Worm (Caenorhabditis elegans): ENCODE measurements around the gene nrf-6.

Gene nrf-6

DNA sequence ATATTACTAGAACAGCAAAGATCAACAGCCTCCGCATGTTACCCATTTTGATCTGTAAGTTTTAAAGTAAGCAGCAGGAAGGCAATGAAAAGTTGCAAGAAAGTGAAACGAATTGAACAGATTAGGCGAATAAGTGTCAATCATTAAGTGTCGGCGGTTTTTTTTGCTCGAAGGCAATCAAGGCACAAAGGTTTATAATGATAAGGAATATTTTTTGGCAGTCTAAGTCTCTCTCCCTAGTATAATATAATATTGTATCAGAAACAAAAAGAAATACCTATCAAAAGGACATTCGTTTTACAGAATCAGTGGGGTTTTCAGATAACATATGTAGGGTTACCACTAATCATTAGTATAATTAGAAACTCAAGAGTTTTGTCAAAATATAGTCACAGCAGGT is at the start of gene nrf-6:
nrf-6 (minus strand) TSS at position 52 of the 400 bp plus-strand sequence.
- TF ChIP-seq lsy-2 (tag; optimal IDR thresholded peaks at IDR 0.05) (no peak), mef-2 (tag; optimal IDR thresholded peaks at IDR 0.05) (no peak), elt-2 (tag; optimal IDR thresholded peaks at IDR 0.05) (peak; percentile 53)

DNA sequence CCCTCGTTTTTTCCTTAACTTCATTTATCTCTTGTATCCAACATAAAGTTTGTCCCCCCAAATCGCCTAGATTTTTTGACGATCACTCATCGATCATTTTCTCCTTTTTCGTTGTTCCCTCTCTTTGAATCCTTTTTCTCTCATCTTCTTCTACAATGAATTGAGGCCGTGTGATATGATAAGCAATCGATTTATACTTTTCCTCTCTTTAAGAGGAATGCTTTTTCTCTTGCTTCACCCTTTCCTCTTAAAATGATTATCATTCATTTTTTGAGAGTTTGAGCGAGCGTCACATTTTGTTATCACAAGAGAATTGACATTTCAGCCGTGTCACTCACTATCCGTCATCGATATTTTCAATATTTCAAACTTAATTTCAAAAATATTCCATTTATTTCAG is 45.5 kb upstream of the nrf-6 start, which contains the start of gene K02C4.5:
K02C4.5 (plus strand) TSS at position 395 of the 400 bp plus-strand sequence.
- TF ChIP-seq rnt-1 (tag; optimal IDR thresholded peaks at IDR 0.05), result no peak
- no peak for TF ChIP-seq egl-13 (tag; optimal IDR thresholded peaks at IDR 0.05)
- TF ChIP-seq mep-1 (tag; optimal IDR thresholded peaks at IDR 0.05), result peak; percentile 33
- TF ChIP-seq elt-2 (tag; optimal IDR thresholded peaks at IDR 0.05), result peak; percentile 58
- peak; percentile 7 for TF ChIP-seq nhr-20 (tag; optimal IDR thresholded peaks at IDR 0.05)
- no peak for TF ChIP-seq ceh-82 (tag; optimal IDR thresholded peaks at IDR 0.05)
- TF ChIP-seq lir-3 (tag; optimal IDR thresholded peaks at IDR 0.05; ENCODE audit: poor library complexity), result no peak
- TF ChIP-seq nhr-90 (tag; optimal IDR thresholded peaks at IDR 0.05; ENCODE audit: poor library complexity), result no peak
- TF ChIP-seq aly-2 (tag; optimal IDR thresholded peaks at IDR 0.05), result no peak
- TF ChIP-seq unc-98 (GFP tag; IDR thresholded peaks at IDR 0.05), result no peak
- TF ChIP-seq blmp-1 (tag; optimal IDR thresholded peaks at IDR 0.05), result peak; percentile 89
- no peak for TF ChIP-seq ets-5 (GFP tag; IDR thresholded peaks at IDR 0.05)
- TF ChIP-seq nhr-71 (tag; optimal IDR thresholded peaks at IDR 0.05), result peak; percentile 0
- TF ChIP-seq lin-35 (GFP tag; optimal IDR thresholded peaks at IDR 0.05), result no peak
- peak in 2 of 6 experiments; percentile 50 to 62 for TF ChIP-seq elt-3 (tag; optimal IDR thresholded peaks at IDR 0.05)
- no peak for TF ChIP-seq C16A3.4 (tag; optimal IDR thresholded peaks at IDR 0.05)
- no peak for TF ChIP-seq fkh-8 (tag; optimal IDR thresholded peaks at IDR 0.05)
- TF ChIP-seq lin-14 (GFP tag; optimal IDR thresholded peaks at IDR 0.05), result peak; percentile 15
- TF ChIP-seq ces-1 (GFP tag; optimal IDR thresholded peaks at IDR 0.05), result no peak

DNA sequence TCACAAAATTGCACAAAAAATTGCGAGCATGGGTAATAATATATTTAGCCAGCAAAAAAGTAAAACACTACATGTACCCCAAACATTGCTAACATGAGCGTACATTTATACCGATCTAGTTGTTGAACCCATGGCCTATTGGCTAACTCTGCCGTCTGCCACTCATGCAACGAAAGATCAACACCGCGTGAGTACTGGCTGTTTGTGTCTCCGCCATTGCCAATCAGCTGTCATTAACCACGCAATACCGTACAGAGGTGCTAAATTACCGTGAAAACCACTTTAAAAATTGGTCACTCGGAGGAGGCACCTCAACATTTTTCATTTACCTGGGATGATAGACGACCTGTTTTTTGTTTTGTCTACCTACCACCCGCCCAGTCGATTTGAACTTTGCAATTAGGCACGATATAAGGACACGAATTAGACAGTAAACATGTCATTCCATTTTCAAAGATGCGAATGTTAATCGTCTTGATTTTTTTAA is 42.9 kb upstream of the nrf-6 start, which contains the start of gene K02C4.2:
K02C4.2 (plus strand) TSS at position 437 of the 487 bp plus-strand sequence.
- TF ChIP-seq nhr-77 (tag; optimal IDR thresholded peaks at IDR 0.05) (peak; percentile 75), jun-1 (tag; optimal IDR thresholded peaks at IDR 0.05) (peak; percentile 60), nhr-12 (tag; optimal IDR thresholded peaks at IDR 0.05) (no peak), ceh-63 (GFP tag; optimal IDR thresholded peaks at IDR 0.05) (no peak), fkh-8 (tag; optimal IDR thresholded peaks at IDR 0.05) (peak; percentile 47), ceh-8 (GFP tag; optimal IDR thresholded peaks at IDR 0.05) (peak; percentile 52), rnt-1 (tag; optimal IDR thresholded peaks at IDR 0.05) (peak; percentile 81), ztf-4 (tag; optimal IDR thresholded peaks at IDR 0.05) (peak; percentile 0), alr-1 (tag; optimal IDR thresholded peaks at IDR 0.05; ENCODE audit: borderline replicate concordance) (no peak), blmp-1 (tag; optimal IDR thresholded peaks at IDR 0.05) (no peak), lsy-2 (tag; optimal IDR thresholded peaks at IDR 0.05) (peak; percentile 59 to 83), hlh-17 (GFP tag; optimal IDR thresholded peaks at IDR 0.05; ENCODE audit: borderline replicate concordance) (no peak), mep-1 (tag; optimal IDR thresholded peaks at IDR 0.05) (peak; percentile 87), ceh-82 (tag; optimal IDR thresholded peaks at IDR 0.05) (peak in 2 of 3 experiments; percentile 26 to 60), lin-14 (GFP tag; optimal IDR thresholded peaks at IDR 0.05) (peak; percentile 78), isw-1 (GFP tag; IDR thresholded peaks at IDR 0.05) (no peak), irx-1 (tag; optimal IDR thresholded peaks at IDR 0.05) (peak; percentile 48), pqm-1 (tag; optimal IDR thresholded peaks at IDR 0.05) (no peak), fos-1 (tag; optimal IDR thresholded peaks at IDR 0.05) (peak; percentile 41), C34B4.2 (tag; optimal IDR thresholded peaks at IDR 0.05) (no peak), ama-1 (optimal IDR thresholded peaks at IDR 0.05) (no peak), lin-35 (GFP tag; optimal IDR thresholded peaks at IDR 0.05) (peak; percentile 66 to 88), fkh-4 (tag; optimal IDR thresholded peaks at IDR 0.05; ENCODE audit: borderline replicate concordance) (no peak), nhr-237 (tag; optimal IDR thresholded peaks at IDR 0.05) (no peak), unc-98 (GFP tag; IDR thresholded peaks at IDR 0.05) (no peak), mef-2 (tag; optimal IDR thresholded peaks at IDR 0.05) (no peak), nhr-19 (GFP tag; conservative IDR thresholded peaks at IDR 0.05) (peak; percentile 71), fkh-10 (GFP tag; optimal IDR thresholded peaks at IDR 0.05) (no peak), nhr-90 (tag; optimal IDR thresholded peaks at IDR 0.05; ENCODE audit: poor library complexity) (peak; percentile 83), vab-15 (tag; optimal IDR thresholded peaks at IDR 0.05) (peak; percentile 83), ces-1 (GFP tag; optimal IDR thresholded peaks at IDR 0.05) (no peak), unc-30 (tag; optimal IDR thresholded peaks at IDR 0.05) (no peak), efl-1 (optimal IDR thresholded peaks at IDR 0.05) (peak; percentile 66), efl-1 (GFP tag; optimal IDR thresholded peaks at IDR 0.05 in 1 of 2) (peak; percentile 55 to 97), nhr-28 (tag; optimal IDR thresholded peaks at IDR 0.05) (no peak), nhr-47 (tag; optimal IDR thresholded peaks at IDR 0.05) (peak; percentile 75), F16B12.6 (tag; optimal IDR thresholded peaks at IDR 0.05) (peak; percentile 29), unc-62 (GFP tag; optimal IDR thresholded peaks at IDR 0.05) (no peak), ets-5 (GFP tag; IDR thresholded peaks at IDR 0.05) (no peak)
